Worm (Caenorhabditis elegans) whole organism, L4 larva: ENCODE results near the gene T13H10.2.
A peak's percentile ranks its signal among the peaks of the same experiment; 100 is the strongest.

Source experiments
- D1046.2 ChIP-seq: fragments of 200-800 bp; sonication (Bioruptor generic); IDR thresholded peaks from 2 replicates; pipeline ENCODE4 v1.3.6; 2022; ENCODE audit warnings: missing genetic modification characterization, missing compliant biosample characterization
- F10B5.3 ChIP-seq: sonication (generic microtip); optimal IDR thresholded peaks from 2 replicates; lab custom pipeline; 2016; ENCODE audit warnings: mild to moderate bottlenecking, missing genetic modification characterization, missing compliant biosample characterization
- F37D6.2 ChIP-seq: sonication (generic microtip); optimal IDR thresholded peaks from 2 replicates; lab custom pipeline; 2016; ENCODE audit warnings: mild to moderate bottlenecking, missing genetic modification characterization, missing compliant biosample characterization
- Y48G9A.11 ChIP-seq: fragments of 200-800 bp; sonication (Bioruptor generic); IDR thresholded peaks from 2 replicates; pipeline ENCODE4 v1.3.6; 2022; ENCODE audit warnings: missing genetic modification reagents, missing genetic modification characterization, missing compliant biosample characterization
- aly-2 ChIP-seq: sonication (generic microtip); optimal IDR thresholded peaks from 2 replicates; lab custom pipeline; 2018; ENCODE audit warnings: missing biosample characterization, missing genetic modification characterization
- arid-1 ChIP-seq: fragments of 200-800 bp; sonication (Bioruptor generic); conservative IDR thresholded peaks from 2 replicates; pipeline ENCODE4 v1.3.6; 2022; ENCODE audit warnings: missing genetic modification reagents, missing genetic modification characterization, missing compliant biosample characterization
- attf-4 ChIP-seq: sonication (generic microtip); optimal IDR thresholded peaks from 3 replicates; lab custom pipeline; 2017; ENCODE audit warnings: missing biosample characterization, missing genetic modification characterization
- ceh-62 ChIP-seq: sonication (generic microtip); optimal IDR thresholded peaks from 2 replicates; lab custom pipeline; 2017; ENCODE audit warnings: missing biosample characterization, missing genetic modification characterization
- ceh-82 ChIP-seq: sonication (generic microtip); optimal IDR thresholded peaks from 2 replicates; lab custom pipeline; 2017; ENCODE audit warnings: missing biosample characterization, missing genetic modification characterization
- ces-1 ChIP-seq: fragments of 150-350 bp; sonication (generic microtip); optimal IDR thresholded peaks from 4 replicates; lab custom pipeline; 2014; ENCODE audit warnings: missing biosample characterization, missing genetic modification reagents, missing genetic modification characterization
- daf-16 ChIP-seq, 3 experiments: sonication (generic microtip); optimal IDR thresholded peaks; 2 replicates each; lab custom pipeline; 2016 to 2017; ENCODE audit warnings: missing genetic modification characterization in 3 of 3, missing genetic modification reagents in 3 of 3, mild to moderate bottlenecking in 2 of 3, missing compliant biosample characterization in 2 of 3, missing biosample characterization in 1 of 3, moderate library complexity in 1 of 3
- dmd-6 ChIP-seq: fragments of 200-800 bp; sonication (Bioruptor generic); IDR thresholded peaks from 2 replicates; pipeline ENCODE4 v1.3.6; 2022; ENCODE audit warnings: missing genetic modification reagents, missing genetic modification characterization, missing compliant biosample characterization
- egl-27 ChIP-seq: sonication (generic microtip); optimal IDR thresholded peaks from 3 replicates; lab custom pipeline; 2017; ENCODE audit warnings: missing biosample characterization, missing genetic modification reagents, missing genetic modification characterization
- fkh-10 ChIP-seq: fragments of 150-350 bp; optimal IDR thresholded peaks from 2 replicates; lab custom pipeline; 2014; ENCODE audit warnings: missing biosample characterization, missing genetic modification reagents, missing genetic modification characterization
- gei-8 ChIP-seq: fragments of 200-800 bp; sonication (Bioruptor generic); optimal IDR thresholded peaks from 2 replicates; lab custom pipeline; 2018; ENCODE audit warnings: mild to moderate bottlenecking, missing genetic modification characterization, missing compliant biosample characterization
- lim-7 ChIP-seq: fragments of 200-800 bp; sonication (Bioruptor generic); IDR thresholded peaks from 2 replicates; pipeline ENCODE4 v1.3.6; 2022; ENCODE audit warnings: missing genetic modification characterization, missing compliant biosample characterization
- lin-1 ChIP-seq: fragments of 200-800 bp; sonication (Bioruptor generic); IDR thresholded peaks from 2 replicates; pipeline ENCODE4 v1.3.6; 2022; ENCODE audit warnings: missing genetic modification reagents, missing genetic modification characterization, missing compliant biosample characterization
- lin-38 ChIP-seq: fragments of 200-800 bp; sonication (Bioruptor generic); IDR thresholded peaks from 2 replicates; pipeline ENCODE4 v1.3.6; 2022; ENCODE audit warnings: missing genetic modification reagents, missing genetic modification characterization, missing compliant biosample characterization
- lsy-2 ChIP-seq, 2 experiments: fragments of 150-350 bp in 1 of 2; sonication (generic microtip) in 1 of 2; optimal IDR thresholded peaks; 2 replicates each; lab custom pipeline; 2014 to 2017; ENCODE audit warnings: missing biosample characterization in 2 of 2, missing genetic modification characterization in 2 of 2
- mdt-29 ChIP-seq: fragments of 200-800 bp; sonication (Bioruptor generic); IDR thresholded peaks from 2 replicates; pipeline ENCODE4 v1.3.6; 2022; ENCODE audit warnings: missing genetic modification reagents, missing genetic modification characterization, missing compliant biosample characterization
- mes-2 ChIP-seq: sonication (generic microtip); optimal IDR thresholded peaks from 2 replicates; lab custom pipeline; 2016; ENCODE audit warnings: missing genotype, mild to moderate bottlenecking, missing genetic modification characterization, missing compliant biosample characterization; ENCODE audit not compliant: poor library complexity, severe bottlenecking
- nhr-10 ChIP-seq: fragments of 150-350 bp; optimal IDR thresholded peaks from 2 replicates; lab custom pipeline; 2014; ENCODE audit warnings: missing biosample characterization, missing genetic modification characterization
- nhr-111 ChIP-seq: fragments of 200-800 bp; sonication (Bioruptor generic); optimal IDR thresholded peaks from 2 replicates; lab custom pipeline; 2018; ENCODE audit warnings: mild to moderate bottlenecking, missing genetic modification characterization, missing compliant biosample characterization
- nhr-237 ChIP-seq: sonication (generic microtip); optimal IDR thresholded peaks from 2 replicates; lab custom pipeline; 2017; ENCODE audit warnings: missing biosample characterization, missing genetic modification characterization
- nhr-42 ChIP-seq: fragments of 200-800 bp; sonication (Bioruptor generic); IDR thresholded peaks from 2 replicates; pipeline ENCODE4 v1.3.6; 2022; ENCODE audit warnings: missing genetic modification characterization, missing compliant biosample characterization
- nhr-48 ChIP-seq: sonication (generic microtip); optimal IDR thresholded peaks from 2 replicates; lab custom pipeline; 2016; ENCODE audit warnings: mild to moderate bottlenecking, missing genetic modification characterization, missing compliant biosample characterization
- nhr-76 ChIP-seq: fragments of 150-350 bp; optimal IDR thresholded peaks from 2 replicates; lab custom pipeline; 2014; ENCODE audit warnings: missing biosample characterization, missing genetic modification characterization
- php-3 ChIP-seq: fragments of 200-800 bp; sonication (Bioruptor generic); IDR thresholded peaks from 2 replicates; pipeline ENCODE4 v1.3.6; 2022; ENCODE audit warnings: missing genetic modification reagents, missing genetic modification characterization, missing compliant biosample characterization
- rbr-2 ChIP-seq: sonication (generic microtip); optimal IDR thresholded peaks from 2 replicates; lab custom pipeline; 2016; ENCODE audit warnings: missing genotype, missing genetic modification characterization, missing compliant biosample characterization
- sdz-12 ChIP-seq: fragments of 200-800 bp; sonication (Bioruptor generic); optimal IDR thresholded peaks from 2 replicates; lab custom pipeline; 2018; ENCODE audit warnings: mild to moderate bottlenecking, missing genetic modification characterization, missing compliant biosample characterization
- snpc-4 ChIP-seq: fragments of 150-350 bp; optimal IDR thresholded peaks from 2 replicates; lab custom pipeline; 2014; ENCODE audit warnings: missing biosample characterization, missing genetic modification characterization
- tra-1 ChIP-seq: fragments of 200-800 bp; sonication (Bioruptor generic); IDR thresholded peaks from 2 replicates; pipeline ENCODE4 v1.3.6; 2022; ENCODE audit warnings: missing genetic modification reagents, missing genetic modification characterization, missing compliant biosample characterization
- unc-130 ChIP-seq: sonication (generic microtip); optimal IDR thresholded peaks from 2 replicates; lab custom pipeline; 2016; ENCODE audit warnings: missing genetic modification reagents, missing genetic modification characterization, missing compliant biosample characterization
- unc-39 ChIP-seq: sonication (generic microtip); optimal IDR thresholded peaks from 2 replicates; lab custom pipeline; 2017; ENCODE audit warnings: missing biosample characterization, missing genetic modification characterization
- unc-62 ChIP-seq, 3 experiments: fragments of 150-350 bp in 1 of 3; sonication (generic microtip); optimal IDR thresholded peaks in 2 of 3; peaks in 1 of 3; 1 replicate in 1 of 3; 2 replicates in 2 of 3; lab custom pipeline; 2014 to 2017; ENCODE audit warnings: missing biosample characterization in 3 of 3, missing genetic modification characterization in 3 of 3, missing genetic modification reagents in 3 of 3, missing genotype in 1 of 3
- zip-11 ChIP-seq: fragments of 200-800 bp; sonication (Bioruptor generic); IDR thresholded peaks from 2 replicates; pipeline ENCODE4 v1.3.6; 2022; ENCODE audit warnings: missing genetic modification characterization, missing compliant biosample characterization
- zip-2 ChIP-seq: fragments of 150-350 bp; optimal IDR thresholded peaks from 2 replicates; lab custom pipeline; 2014; ENCODE audit warnings: missing biosample characterization, missing genetic modification characterization
- ztf-7 ChIP-seq: fragments of 150-350 bp; optimal IDR thresholded peaks from 2 replicates; lab custom pipeline; 2014; ENCODE audit warnings: missing biosample characterization, missing genetic modification characterization

Gene T13H10.2

DNA sequence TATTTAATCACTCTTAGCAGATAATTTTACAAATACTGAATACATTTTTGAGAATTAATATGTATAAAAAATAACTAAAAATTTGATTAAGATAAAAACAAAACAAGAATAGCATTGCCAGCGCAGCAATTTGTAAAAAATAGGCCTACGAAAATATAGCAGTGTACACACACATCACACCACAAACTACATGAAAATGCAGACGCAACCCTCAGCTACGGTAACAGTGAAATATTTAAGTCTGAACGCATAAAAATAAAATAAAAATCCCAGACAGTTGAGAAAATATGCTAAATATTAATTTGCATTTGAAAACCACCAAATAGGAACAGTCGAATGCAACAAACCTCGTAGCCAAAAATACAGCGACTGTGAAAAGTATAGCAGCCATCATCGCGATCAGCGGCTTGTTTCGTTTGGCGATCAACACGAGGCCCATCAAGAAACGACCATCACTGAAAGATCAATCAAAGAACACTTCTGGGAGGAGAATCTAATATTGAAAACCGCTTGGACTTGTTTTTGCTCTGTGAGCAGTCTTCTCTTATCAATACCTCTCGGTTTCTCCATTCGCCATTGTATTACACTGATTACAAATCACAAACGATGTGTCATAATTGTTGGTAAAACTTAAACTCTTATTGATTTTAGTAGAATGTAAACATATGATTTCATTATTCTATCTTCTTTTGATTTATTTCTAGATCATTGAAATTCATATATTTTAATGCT lies 34.6 kb downstream of the T13H10.2 start, which contains the start of gene pyp-1 (continued):
- TF ChIP-seq daf-16 (GFP tag; optimal IDR thresholded peaks at IDR 0.05; lab: Kevin White, UChicago), result peak in 1 of 2 experiments; percentile 68
- peak; percentile 92 for TF ChIP-seq daf-16 (tag; optimal IDR thresholded peaks at IDR 0.05; lab: Kevin White, UChicago)
- TF ChIP-seq lin-38 (GFP tag; lab: Robert Waterston, UW), result peak; percentile 42
- TF ChIP-seq mdt-29 (GFP tag; lab: Robert Waterston, UW), result 0 out of 2 replicates have a peak, but pooled peaks have one; percentile 12
- no peak for TF ChIP-seq zip-2 (tag; lab: Kevin White, UChicago)
- no peak for TF ChIP-seq nhr-76 (tag; lab: Kevin White, UChicago)
- 0 out of 2 replicates have a peak, but pooled peaks have one; percentile 20 for TF ChIP-seq Y48G9A.11 (GFP tag; lab: Robert Waterston, UW)
- peak; percentile 9 for TF ChIP-seq unc-130 (GFP tag; lab: Kevin White, UChicago)
- TF ChIP-seq aly-2 (tag; lab: Kevin White, UChicago), result no peak
- no peak for TF ChIP-seq egl-27
- no peak for TF ChIP-seq nhr-42
- TF ChIP-seq nhr-10 (tag; lab: Kevin White, UChicago), result no peak

- TF ChIP-seq ces-1, result no peak
- no peak for TF ChIP-seq unc-62 (GFP tag; optimal IDR thresholded peaks at IDR 0.05 in 1 of 2; lab: Kevin White, UChicago)
- TF ChIP-seq unc-62 (tag; optimal IDR thresholded peaks at IDR 0.05; lab: Kevin White, UChicago), result no peak
- no peak for TF ChIP-seq zip-11 (GFP tag; lab: Robert Waterston, UW)
- TF ChIP-seq php-3 (GFP tag; lab: Robert Waterston, UW), result no peak
- no peak for TF ChIP-seq D1046.2
- TF ChIP-seq tra-1 (GFP tag; lab: Robert Waterston, UW), result no peak
- no peak for TF ChIP-seq lim-7 (GFP tag; lab: Robert Waterston, UW)
- no peak for TF ChIP-seq sdz-12 (GFP tag; lab: Kevin White, UChicago)
- no peak for TF ChIP-seq F37D6.2 (tag; lab: Kevin White, UChicago)
- TF ChIP-seq gei-8, result no peak
Observed at ce11 chrIV:10001748-10002147, 37.7 kb downstream of the T13H10.2 start, which contains the start of gene C47E12.3. Gene C47E12.3, minus strand, starts transcription at chrIV:10001848.

ce11 chrIV:10003372-10003771 lies 39.3 kb downstream of the T13H10.2 start, which contains the start of the genes C47E12.2 and sars-1:
Gene C47E12.2, minus strand, starts transcription at chrIV:10003502.
Gene sars-1, plus strand, starts transcription at chrIV:10003726.
- peak; percentile 86 for TF ChIP-seq zip-2 (tag; lab: Kevin White, UChicago)
- no peak for TF ChIP-seq nhr-237 (tag; lab: Kevin White, UChicago)
- peak in 1 of 2 experiments; percentile 90 for TF ChIP-seq lsy-2 (tag; optimal IDR thresholded peaks at IDR 0.05; lab: Kevin White, UChicago)
- TF ChIP-seq mes-2 (tag; lab: Kevin White, UChicago), result peak; percentile 44
- no peak for TF ChIP-seq rbr-2
- TF ChIP-seq ceh-82, result no peak

DNA sequence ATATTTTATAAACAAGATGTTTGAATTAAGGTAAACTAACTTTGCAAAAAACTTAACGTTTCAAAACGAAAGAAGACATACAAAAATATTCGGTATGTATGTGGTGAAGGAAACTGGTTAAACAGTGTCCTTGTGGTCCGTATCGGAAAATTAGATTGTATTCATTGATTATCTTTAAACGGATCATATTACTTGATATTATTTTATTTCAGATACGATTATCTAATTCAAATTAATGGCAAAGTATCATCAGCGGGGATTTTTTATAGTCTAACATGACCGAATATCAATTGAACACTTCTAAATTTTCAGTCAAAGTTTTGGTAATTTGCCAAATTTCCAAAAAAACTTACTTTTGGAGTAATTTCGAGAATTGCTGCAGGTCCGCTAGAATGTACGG lies 42.7 kb downstream of the T13H10.2 start, which contains the start of gene C47E12.13:
Gene C47E12.13 (minus strand): TSS at position 101 of the 400 bp plus-strand sequence.
- TF ChIP-seq arid-1 (GFP tag; lab: Robert Waterston, UW) (no peak), fkh-10 (GFP tag; lab: Kevin White, UChicago) (no peak), unc-39 (no peak), F10B5.3 (tag; lab: Kevin White, UChicago) (no peak), lin-1 (GFP tag; lab: Robert Waterston, UW) (no peak), F37D6.2 (tag; lab: Kevin White, UChicago) (no peak), nhr-48 (tag; lab: Kevin White, UChicago) (no peak), attf-4 (tag; lab: Kevin White, UChicago) (no peak), nhr-111 (GFP tag; lab: Kevin White, UChicago) (no peak), dmd-6 (GFP tag; lab: Robert Waterston, UW) (no peak), ztf-7 (tag; lab: Kevin White, UChicago) (no peak), snpc-4 (tag; lab: Kevin White, UChicago) (no peak), ceh-62 (tag; lab: Kevin White, UChicago) (no peak)
